Fruit fly (Drosophila melanogaster): ENCODE results near the gene CG31431.

Gene CG31431

dm6 chr3R:21862868-21863267 is 7.6 kb upstream of the CG31431 start:
- TF ChIP-seq noc (tag; optimal IDR thresholded peaks at IDR 0.05): no peak

dm6 chr3R:21863817-21864384 is 6.6 kb upstream of the CG31431 start:
- no peak for TF ChIP-seq noc (tag; optimal IDR thresholded peaks at IDR 0.05)

- no peak for TF ChIP-seq noc (tag; optimal IDR thresholded peaks at IDR 0.05)
Measured at dm6 chr3R:21864484-21864883, 6.0 kb upstream of the CG31431 start.

- no peak for TF ChIP-seq noc (tag; optimal IDR thresholded peaks at IDR 0.05)
Measured at dm6 chr3R:21864992-21865391, 5.5 kb upstream of the CG31431 start, which contains the start of gene lsn. TSS of gene lsn (plus strand) at chr3R:21865168.

dm6 chr3R:21867819-21868218 is 2.7 kb upstream of the CG31431 start, which contains the start of the genes CG6569 and Cby:
TSS of gene CG6569 (minus strand) at chr3R:21867919.
TSS of gene Cby (plus strand) at chr3R:21868003.
- no peak for TF ChIP-seq noc (tag; optimal IDR thresholded peaks at IDR 0.05)

dm6 chr3R:21869464-21870100 is 899 bp upstream of the CG31431 start, which contains the start of gene CG31174:
TSS of gene CG31174 (minus strand) at chr3R:21869514.
- no peak for TF ChIP-seq noc (tag; optimal IDR thresholded peaks at IDR 0.05)

dm6 chr3R:21871348-21871940 is 963 bp downstream of the CG31431 start:
- TF ChIP-seq noc (tag; optimal IDR thresholded peaks at IDR 0.05): peak; percentile 13

dm6 chr3R:21873439-21873838 is 3.0 kb downstream of the CG31431 start, which contains the start of gene CG31178:
TSS of gene CG31178 (plus strand) at chr3R:21873739.
- TF ChIP-seq noc (tag; optimal IDR thresholded peaks at IDR 0.05): no peak

- TF ChIP-seq noc (tag; optimal IDR thresholded peaks at IDR 0.05): peak; percentile 46
Measured at dm6 chr3R:21874982-21875466, 4.5 kb downstream of the CG31431 start, which contains the start of gene CG6656. TSS of gene CG6656 (plus strand) at chr3R:21875293.

dm6 chr3R:21877636-21878035 is 7.2 kb downstream of the CG31431 start, which contains the start of gene P5CDh2:
TSS of gene P5CDh2 (plus strand) at chr3R:21877936.
- no peak for TF ChIP-seq noc (tag; optimal IDR thresholded peaks at IDR 0.05)

dm6 chr3R:21878473-21878872 is 8.0 kb downstream of the CG31431 start, which contains the start of gene CG34148:
TSS of gene CG34148 (minus strand) at chr3R:21878686.
- TF ChIP-seq noc (tag; optimal IDR thresholded peaks at IDR 0.05): no peak

- no peak for TF ChIP-seq noc (tag; optimal IDR thresholded peaks at IDR 0.05)
Measured at dm6 chr3R:21880510-21880909, 10.0 kb downstream of the CG31431 start, which contains the start of gene CG31465. TSS of gene CG31465 (plus strand) at chr3R:21880810.

dm6 chr3R:21884354-21884753 is 13.9 kb downstream of the CG31431 start, which contains the start of gene fit:
TSS of gene fit (minus strand) at chr3R:21884454.
- no peak for TF ChIP-seq noc (tag; optimal IDR thresholded peaks at IDR 0.05)

- no peak for TF ChIP-seq noc (tag; optimal IDR thresholded peaks at IDR 0.05)
Measured at dm6 chr3R:21885450-21885849, 15.0 kb downstream of the CG31431 start, which contains the start of gene CG17819. TSS of gene CG17819 (minus strand) at chr3R:21885550.

- TF ChIP-seq noc (tag; optimal IDR thresholded peaks at IDR 0.05): no peak
Measured at dm6 chr3R:21886861-21887587, 16.5 kb downstream of the CG31431 start, which contains the start of the genes CG6678 and dnd. TSS of gene CG6678 (plus strand) at chr3R:21887029. TSS of gene dnd (minus strand) at chr3R:21887355.

Data from whole organism, larva.